Fruit fly (Drosophila melanogaster): ENCODE results near the gene CG13937.

The CG13937 gene

dm6 chr3L:1861794-1862447 lies 20.9 kb downstream of the CG13937 start, which contains the start of gene Rap1 (continued):
- TF ChIP-seq D (optimal IDR thresholded peaks at IDR 0.05) (no peak), D (GFP tag; optimal IDR thresholded peaks at IDR 0.05) (peak; percentile 20), CG16863 (GFP tag; optimal IDR thresholded peaks at IDR 0.05) (peak; percentile 25), cg (GFP tag; optimal IDR thresholded peaks at IDR 0.05) (peak; percentile 58), dmrt11E (tag; optimal IDR thresholded peaks at IDR 0.05) (peak; percentile 57), CG11695 (GFP tag; IDR thresholded peaks at IDR 0.05) (peak; percentile 42; the same call in 2 of the 3 replicates), CG10431 (GFP tag; optimal IDR thresholded peaks at IDR 0.05) (no peak), gfzf (GFP tag; optimal IDR thresholded peaks at IDR 0.05) (peak; percentile 16), CG8089 (GFP tag; optimal IDR thresholded peaks at IDR 0.05) (peak; percentile 16), C15 (GFP tag; IDR thresholded peaks at IDR 0.05) (0 out of 3 replicates have a peak, but pooled peaks have one; percentile 33), Dad (GFP tag; optimal IDR thresholded peaks at IDR 0.05) (peak; percentile 39), Xrp1 (GFP tag; IDR thresholded peaks at IDR 0.05) (peak; percentile 69), org-1 (GFP tag; optimal IDR thresholded peaks at IDR 0.05) (peak; percentile 16), CG33557 (GFP tag; optimal IDR thresholded peaks at IDR 0.05) (no peak), Doc3 (GFP tag; IDR thresholded peaks at IDR 0.05; ENCODE audit: partially characterized antibody) (peak; percentile 91), Optix (GFP tag; IDR thresholded peaks at IDR 0.05) (0 out of 3 replicates have a peak, but pooled peaks have one; percentile 35), CG10979 (tag; optimal IDR thresholded peaks at IDR 0.05) (peak; percentile 48), Gug (GFP tag; IDR thresholded peaks at IDR 0.05) (peak; percentile 88), ara (GFP tag; IDR thresholded peaks at IDR 0.05) (peak; percentile 54), zfh1 (GFP tag; IDR thresholded peaks at IDR 0.05) (peak; percentile 60), z (GFP tag; IDR thresholded peaks at IDR 0.05) (no peak), CG33213 (GFP tag; optimal IDR thresholded peaks at IDR 0.05) (peak; percentile 50), kah (GFP tag; optimal IDR thresholded peaks at IDR 0.05) (no peak), CG43689 (GFP tag; IDR thresholded peaks at IDR 0.05) (no peak), fd3F (GFP tag; optimal IDR thresholded peaks at IDR 0.05) (no peak), h (optimal IDR thresholded peaks at IDR 0.05) (no peak), tgo (GFP tag; IDR thresholded peaks at IDR 0.05) (peak; percentile 76), BtbVII (GFP tag; optimal IDR thresholded peaks at IDR 0.05) (no peak), tap (tag; optimal IDR thresholded peaks at IDR 0.05) (no peak), hkb (optimal IDR thresholded peaks at IDR 0.05) (no peak), hkb (GFP tag; IDR thresholded peaks at IDR 0.05) (0 out of 2 replicates have a peak, but pooled peaks have one; percentile 41), CG10654 (GFP tag; optimal IDR thresholded peaks at IDR 0.05) (peak; percentile 46), Elba2 (GFP tag; optimal IDR thresholded peaks at IDR 0.05) (no peak), Sin3A (optimal IDR thresholded peaks at IDR 0.05) (peak; percentile 83), CG18011 (GFP tag; optimal IDR thresholded peaks at IDR 0.05) (no peak), CG8765 (GFP tag; IDR thresholded peaks at IDR 0.05) (peak; percentile 69), CG5953 (GFP tag; IDR thresholded peaks at IDR 0.05) (no peak), Vsx1 (GFP tag; optimal IDR thresholded peaks at IDR 0.05) (no peak), mam (GFP tag; optimal IDR thresholded peaks at IDR 0.05) (peak; percentile 81), CkIIα-i1 (GFP tag; IDR thresholded peaks at IDR 0.05) (no peak), CG32772 (GFP tag; IDR thresholded peaks at IDR 0.05) (peak; percentile 84), bigmax (GFP tag; optimal IDR thresholded peaks at IDR 0.05) (no peak), pros (GFP tag; optimal IDR thresholded peaks at IDR 0.05) (peak; percentile 50), CG18262 (tag; optimal IDR thresholded peaks at IDR 0.05) (peak; percentile 77), CG3847 (GFP tag; IDR thresholded peaks at IDR 0.05) (peak; percentile 87), Rx (GFP tag; IDR thresholded peaks at IDR 0.05) (peak; percentile 46), CG5180 (GFP tag; optimal IDR thresholded peaks at IDR 0.05) (no peak), CG11085 (GFP tag; IDR thresholded peaks at IDR 0.05) (peak; percentile 68), ewg (GFP tag; optimal IDR thresholded peaks at IDR 0.05) (peak; percentile 27), gsb-n (tag; optimal IDR thresholded peaks at IDR 0.05) (no peak), schlank (tag; optimal IDR thresholded peaks at IDR 0.05) (no peak), nmo (GFP tag; optimal IDR thresholded peaks at IDR 0.05) (peak; percentile 54)

All from whole organism, embryonic.